Fruit fly (Drosophila melanogaster) whole organism, wandering third instar larva: ENCODE measurements around the gene CG11327.

Experiments used
- Abd-B ChIP-seq: fragments of >200 bp; optimal IDR thresholded peaks from 2 replicates; lab custom pipeline; 2017; ENCODE audit warnings: missing biosample characterization, missing genetic modification characterization
- CG32264 ChIP-seq: fragments of 200-800 bp; sonication (Bioruptor generic); optimal IDR thresholded peaks from 2 replicates; lab custom pipeline; 2016; ENCODE audit warnings: missing biosample characterization, missing genetic modification characterization
- CG9705 ChIP-seq: fragments of 200-800 bp; sonication (Bioruptor generic); optimal IDR thresholded peaks from 2 replicates; lab custom pipeline; 2018; ENCODE audit warnings: missing biosample characterization, mild to moderate bottlenecking, missing genetic modification characterization
- CrebA ChIP-seq: fragments of 200-800 bp; sonication (Bioruptor generic); optimal IDR thresholded peaks from 2 replicates; lab custom pipeline; 2016; ENCODE audit warnings: missing biosample characterization, mild to moderate bottlenecking, missing genetic modification characterization, borderline replicate concordance
- Dfd ChIP-seq: fragments of >200 bp; optimal IDR thresholded peaks from 2 replicates; lab custom pipeline; 2017; ENCODE audit warnings: missing biosample characterization, missing genetic modification characterization
- Dif ChIP-seq: fragments of 200-275, 200-300 bp; sonication (Bioruptor generic); optimal IDR thresholded peaks from 2 replicates; lab custom pipeline; 2018; ENCODE audit warnings: missing biosample characterization, missing genetic modification characterization; ENCODE audit not compliant: partially characterized antibody
- GATAd ChIP-seq: sonication (Bioruptor generic); optimal IDR thresholded peaks from 2 replicates; lab custom pipeline; 2016; ENCODE audit warnings: missing biosample characterization, missing genetic modification characterization
- HLH106 ChIP-seq: fragments of 200-800 bp; optimal IDR thresholded peaks from 3 replicates; lab custom pipeline; 2019; ENCODE audit warnings: missing biosample characterization, mild to moderate bottlenecking, missing genetic modification characterization, moderate library complexity
- Hnf4 ChIP-seq: fragments of 200-800 bp; sonication (Bioruptor generic); optimal IDR thresholded peaks from 2 replicates; lab custom pipeline; 2016; ENCODE audit warnings: missing biosample characterization, mild to moderate bottlenecking, missing genetic modification characterization
- Hr78 ChIP-seq: fragments of >200 bp; optimal IDR thresholded peaks from 2 replicates; lab custom pipeline; 2017; ENCODE audit warnings: missing biosample characterization, missing genetic modification characterization
- Hr83 ChIP-seq: fragments of 200-300 bp; sonication (Bioruptor generic); optimal IDR thresholded peaks from 2 replicates; lab custom pipeline; 2016; ENCODE audit warnings: missing biosample characterization, mild to moderate bottlenecking, missing genetic modification characterization, moderate library complexity; ENCODE audit not compliant: poor library complexity, severe bottlenecking
- Jra ChIP-seq: sonication (Bioruptor generic); optimal IDR thresholded peaks from 2 replicates; lab custom pipeline; 2016; ENCODE audit warnings: missing biosample characterization, missing genetic modification characterization
- Mio ChIP-seq: sonication (Bioruptor generic); optimal IDR thresholded peaks from 2 replicates; lab custom pipeline; 2016; ENCODE audit warnings: missing biosample characterization, missing genetic modification characterization
- Myc ChIP-seq: fragments of >200 bp; optimal IDR thresholded peaks from 2 replicates; lab custom pipeline; 2017
- N ChIP-seq: fragments of >200 bp; optimal IDR thresholded peaks from 2 replicates; lab custom pipeline; 2018; ENCODE audit warnings: missing biosample characterization, missing external identifiers, missing genetic modification characterization
- OdsH ChIP-seq: fragments of 200-800 bp; sonication (Bioruptor generic); optimal IDR thresholded peaks from 2 replicates; lab custom pipeline; 2016; ENCODE audit warnings: missing biosample characterization, mild to moderate bottlenecking, missing genetic modification characterization
- Rel ChIP-seq, 2 experiments: fragments of 200-800 bp; sonication (Bioruptor generic) in 1 of 2; optimal IDR thresholded peaks; 2 replicates in 1 of 2; 3 replicates in 1 of 2; lab custom pipeline; 2016 to 2019; ENCODE audit warnings: mild to moderate bottlenecking in 2 of 2, missing biosample characterization in 2 of 2, missing genetic modification characterization in 2 of 2, moderate library complexity in 1 of 2
- Sp1 ChIP-seq: fragments of 200-800 bp; sonication (Bioruptor generic); optimal IDR thresholded peaks from 3 replicates; lab custom pipeline; 2019; ENCODE audit warnings: missing biosample characterization, mild to moderate bottlenecking, missing genetic modification characterization, moderate library complexity
- Vsx2 ChIP-seq: fragments of 200-300, 225-300 bp; sonication (Bioruptor generic); optimal IDR thresholded peaks from 2 replicates; lab custom pipeline; 2018; ENCODE audit warnings: missing biosample characterization, missing genetic modification characterization; ENCODE audit not compliant: partially characterized antibody
- br ChIP-seq: fragments of 200-800 bp; sonication (Bioruptor generic); optimal IDR thresholded peaks from 2 replicates; lab custom pipeline; 2016; ENCODE audit warnings: missing biosample characterization, missing genetic modification characterization
- brk ChIP-seq: fragments of 200-800 bp; sonication (Bioruptor generic); optimal IDR thresholded peaks from 2 replicates; lab custom pipeline; 2016; ENCODE audit warnings: missing biosample characterization, mild to moderate bottlenecking, missing genetic modification characterization
- dl ChIP-seq, 2 experiments: fragments of 175-275, 200-275 bp in 1 of 2; fragments of 200-275 bp in 1 of 2; sonication (Bioruptor generic); optimal IDR thresholded peaks; lab custom pipeline; 2018; ENCODE audit warnings: mild to moderate bottlenecking in 2 of 2, missing biosample characterization in 2 of 2, missing genetic modification characterization in 2 of 2, moderate library complexity in 2 of 2; ENCODE audit not compliant: partially characterized antibody in 2 of 2, insufficient read depth in 1 of 2
- dmrt93B ChIP-seq: fragments of 200-800 bp; sonication (Bioruptor generic); optimal IDR thresholded peaks from 2 replicates; lab custom pipeline; 2018; ENCODE audit warnings: missing biosample characterization, mild to moderate bottlenecking, missing genetic modification characterization
- dsf ChIP-seq: sonication (Bioruptor generic); optimal IDR thresholded peaks from 2 replicates; lab custom pipeline; 2016; ENCODE audit warnings: missing biosample characterization, missing genetic modification characterization, borderline replicate concordance
- ey ChIP-seq: fragments of 200-800 bp; sonication (Bioruptor generic); optimal IDR thresholded peaks from 2 replicates; lab custom pipeline; 2016; ENCODE audit warnings: missing biosample characterization, missing genetic modification characterization
- foxo ChIP-seq, 2 experiments: fragments of 200-800 bp; sonication (Bioruptor generic); optimal IDR thresholded peaks; 2 replicates in 1 of 2; 3 replicates in 1 of 2; lab custom pipeline; 2016 to 2017; ENCODE audit warnings: missing biosample characterization in 2 of 2, missing genetic modification characterization in 2 of 2
- fru ChIP-seq: fragments of 200-800 bp; sonication (Bioruptor generic); optimal IDR thresholded peaks from 3 replicates; lab custom pipeline; 2016; ENCODE audit warnings: missing biosample characterization, mild to moderate bottlenecking, missing genetic modification characterization
- h ChIP-seq: fragments of 200-800 bp; sonication (Bioruptor generic); optimal IDR thresholded peaks from 3 replicates; lab custom pipeline; 2016; ENCODE audit warnings: missing biosample characterization, mild to moderate bottlenecking, missing genetic modification characterization
- jim ChIP-seq: fragments of 175-275, 200-325 bp; sonication (Bioruptor generic); optimal IDR thresholded peaks from 2 replicates; lab custom pipeline; 2016; ENCODE audit warnings: missing biosample characterization, mild to moderate bottlenecking, missing genetic modification characterization
- lola ChIP-seq: fragments of >200 bp; optimal IDR thresholded peaks from 2 replicates; lab custom pipeline; 2017; ENCODE audit warnings: missing biosample characterization, missing genetic modification characterization
- pan ChIP-seq: fragments of >200 bp; optimal IDR thresholded peaks from 2 replicates; lab custom pipeline; 2017
- psq ChIP-seq: fragments of 200-800 bp; sonication (Bioruptor generic); optimal IDR thresholded peaks from 3 replicates; lab custom pipeline; 2017; ENCODE audit warnings: missing biosample characterization, mild to moderate bottlenecking, missing genetic modification characterization, moderate library complexity
- rgr ChIP-seq: fragments of 200-800 bp; sonication (Bioruptor generic); optimal IDR thresholded peaks from 3 replicates; lab custom pipeline; 2016; ENCODE audit warnings: missing biosample characterization, mild to moderate bottlenecking, missing genetic modification characterization
- sage ChIP-seq: fragments of 200-800 bp; sonication (Bioruptor generic); optimal IDR thresholded peaks from 2 replicates; lab custom pipeline; 2016; ENCODE audit warnings: missing biosample characterization, mild to moderate bottlenecking, missing genetic modification characterization
- tai ChIP-seq: sonication (Bioruptor generic); optimal IDR thresholded peaks from 2 replicates; lab custom pipeline; 2016; ENCODE audit warnings: missing biosample characterization, missing genetic modification characterization
- usp ChIP-seq: fragments of >200 bp; optimal IDR thresholded peaks from 2 replicates; lab custom pipeline; 2017; ENCODE audit warnings: missing biosample characterization, missing genetic modification characterization
- woc ChIP-seq: sonication (Bioruptor generic); optimal IDR thresholded peaks from 2 replicates; lab custom pipeline; 2016; ENCODE audit warnings: missing biosample characterization, mild to moderate bottlenecking, missing genetic modification characterization

The CG11327 gene

dm6 chr2L:6663562-6664051, 22.9 kb downstream of the CG11327 start, which contains the start of the genes CG13771, CG34310 and cup:
Gene CG13771 (minus strand): TSS chr2L:6663612.
Gene CG34310 (plus strand): TSS chr2L:6663664.
Gene cup (plus strand): TSS chr2L:6663664.
- TF ChIP-seq Hr78 (GFP tag; lab: Kevin White, UChicago) (no peak), jim (GFP tag; lab: Kevin White, UChicago) (no peak), Myc (no peak), psq (GFP tag; lab: Kevin White, UChicago) (peak; percentile 41)

dm6 chr2L:6657969-6658748, 28.4 kb downstream of the CG11327 start, which contains the start of the genes CG31636 and Ube4A:
Gene CG31636 (minus strand): TSS chr2L:6658152.
Gene Ube4A (plus strand): TSS chr2L:6658517.
- TF ChIP-seq Rel (GFP tag; optimal IDR thresholded peaks at IDR 0.05; lab: Kevin White, UChicago) (no peak), Rel (tag; optimal IDR thresholded peaks at IDR 0.05; lab: Kevin White, UChicago) (peak; percentile 51), woc (GFP tag; lab: Kevin White, UChicago) (no peak), Myc (no peak), Sp1 (no peak), Hr78 (GFP tag; lab: Kevin White, UChicago) (no peak), Vsx2 (GFP tag; lab: Kevin White, UChicago) (peak; percentile 64), lola (GFP tag; lab: Kevin White, UChicago) (no peak), GATAd (GFP tag; lab: Kevin White, UChicago) (no peak), Jra (GFP tag; lab: Kevin White, UChicago) (no peak)

dm6 chr2L:6656264-6656676, 30.2 kb downstream of the CG11327 start, which contains the start of gene CG31633:
Gene CG31633 (minus strand): TSS chr2L:6656321.
- no peak for TF ChIP-seq tai (GFP tag; lab: Kevin White, UChicago)
- TF ChIP-seq CG32264 (GFP tag; lab: Kevin White, UChicago): no peak
- no peak for TF ChIP-seq dsf (GFP tag; lab: Kevin White, UChicago)
- TF ChIP-seq jim (GFP tag; lab: Kevin White, UChicago): no peak
- no peak for TF ChIP-seq Dif
- TF ChIP-seq lola (GFP tag; lab: Kevin White, UChicago): no peak
- no peak for TF ChIP-seq h (GFP tag; lab: Kevin White, UChicago)
- no peak for TF ChIP-seq Abd-B
- no peak for TF ChIP-seq brk (GFP tag; lab: Kevin White, UChicago)
- no peak for TF ChIP-seq N (GFP tag; lab: Kevin White, UChicago)
- no peak for TF ChIP-seq CrebA
- no peak for TF ChIP-seq dl (GFP tag; optimal IDR thresholded peaks at IDR 0.05; lab: Kevin White, UChicago; ENCODE audit: insufficient read depth in 1 of 2, partially characterized antibody in 2 of 2)
- TF ChIP-seq foxo (GFP tag; optimal IDR thresholded peaks at IDR 0.05; lab: Kevin White, UChicago): no peak
- no peak for TF ChIP-seq Dfd (GFP tag; lab: Kevin White, UChicago)

dm6 chr2L:6649085-6649754, 37.3 kb downstream of the CG11327 start, which contains the start of the genes CG31635 and Tango1:
Gene CG31635 (minus strand): TSS chr2L:6649114.
Gene Tango1 (plus strand): TSS chr2L:6649388.
- TF ChIP-seq HLH106 (tag; lab: Kevin White, UChicago): no peak
- TF ChIP-seq jim (GFP tag; lab: Kevin White, UChicago): no peak
- peak; percentile 43 for TF ChIP-seq Hr83
- no peak for TF ChIP-seq lola (GFP tag; lab: Kevin White, UChicago)
- TF ChIP-seq pan (lab: Kevin White, UChicago): no peak
- no peak for TF ChIP-seq tai (GFP tag; lab: Kevin White, UChicago)
- no peak for TF ChIP-seq Dfd (GFP tag; lab: Kevin White, UChicago)
- TF ChIP-seq OdsH (GFP tag; lab: Kevin White, UChicago): no peak
- TF ChIP-seq brk (GFP tag; lab: Kevin White, UChicago): no peak
- no peak for TF ChIP-seq fru (GFP tag; lab: Kevin White, UChicago)
- TF ChIP-seq Myc: no peak
- no peak for TF ChIP-seq foxo (GFP tag; optimal IDR thresholded peaks at IDR 0.05; lab: Kevin White, UChicago)
- TF ChIP-seq Rel (GFP tag; optimal IDR thresholded peaks at IDR 0.05; lab: Kevin White, UChicago): no peak
- TF ChIP-seq Rel (tag; optimal IDR thresholded peaks at IDR 0.05; lab: Kevin White, UChicago): peak; percentile 36
- TF ChIP-seq psq (GFP tag; lab: Kevin White, UChicago): no peak
- peak; percentile 23 for TF ChIP-seq ey
- TF ChIP-seq CG9705: no peak
- TF ChIP-seq Mio (GFP tag; lab: Kevin White, UChicago): no peak
- no peak for TF ChIP-seq br (GFP tag; lab: Kevin White, UChicago)
- no peak for TF ChIP-seq Jra (GFP tag; lab: Kevin White, UChicago)
- TF ChIP-seq GATAd (GFP tag; lab: Kevin White, UChicago): no peak
- no peak for TF ChIP-seq usp (GFP tag; lab: Kevin White, UChicago)
- no peak for TF ChIP-seq Hr78 (GFP tag; lab: Kevin White, UChicago)
- TF ChIP-seq h (GFP tag; lab: Kevin White, UChicago): no peak
- no peak for TF ChIP-seq dmrt93B (GFP tag; lab: Kevin White, UChicago)
- no peak for TF ChIP-seq sage (GFP tag; lab: Kevin White, UChicago)
- peak; percentile 3 for TF ChIP-seq N (GFP tag; lab: Kevin White, UChicago)
- no peak for TF ChIP-seq Vsx2 (GFP tag; lab: Kevin White, UChicago)
- peak; percentile 22 for TF ChIP-seq Abd-B
- TF ChIP-seq rgr (GFP tag; lab: Kevin White, UChicago): no peak
- no peak for TF ChIP-seq dl (GFP tag; optimal IDR thresholded peaks at IDR 0.05; lab: Kevin White, UChicago; ENCODE audit: insufficient read depth in 1 of 2, partially characterized antibody in 2 of 2)
- TF ChIP-seq Hnf4 (GFP tag; lab: Kevin White, UChicago): no peak
